Worm (Caenorhabditis elegans): ENCODE measurements around the gene exp-1.

DNA sequence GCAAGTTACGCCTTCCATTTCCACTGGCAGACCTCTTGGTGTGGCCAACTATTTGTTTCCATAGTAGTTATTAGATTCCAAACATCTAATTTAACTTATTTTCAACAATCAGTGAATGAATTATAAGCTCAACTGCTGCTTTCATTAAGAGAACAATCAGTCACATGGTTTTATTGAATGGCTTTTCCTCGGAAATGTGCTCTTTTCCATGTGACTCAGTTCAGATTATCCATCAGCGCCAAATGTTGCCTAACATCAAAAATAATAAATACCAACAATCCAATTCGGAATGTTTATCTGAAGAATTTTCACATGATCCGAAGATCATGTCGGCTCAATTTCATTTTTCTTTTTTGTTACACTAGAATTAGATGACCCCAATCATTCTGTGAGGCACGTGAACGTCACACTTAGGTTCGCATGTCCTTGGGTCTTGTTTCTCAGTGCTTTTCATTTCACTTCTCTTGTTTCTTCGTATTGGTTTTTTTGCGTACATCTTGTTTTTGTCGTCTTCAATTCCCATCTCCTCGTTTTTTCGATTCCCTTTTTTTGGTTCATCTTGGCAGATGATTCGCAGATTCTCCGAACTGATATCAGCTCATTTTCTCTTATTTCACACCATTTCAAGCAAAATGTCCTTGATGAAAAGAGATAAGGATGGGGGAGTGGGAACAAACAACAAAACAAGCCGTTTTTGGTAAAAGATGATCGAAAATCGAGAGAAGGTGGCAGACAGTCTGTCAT, 15.4 kb upstream of the exp-1 start:
- TF ChIP-seq B0310.2 (tag; optimal IDR thresholded peaks at IDR 0.05) (no peak), scrt-1 (GFP tag; IDR thresholded peaks at IDR 0.05) (no peak), hmbx-1 (tag; optimal IDR thresholded peaks at IDR 0.05) (no peak), ama-1 (optimal IDR thresholded peaks at IDR 0.05) (no peak), tbx-37 (GFP tag; conservative IDR thresholded peaks at IDR 0.05) (no peak), tra-4 (tag; optimal IDR thresholded peaks at IDR 0.05) (no peak), pes-1 (GFP tag; IDR thresholded peaks at IDR 0.05) (no peak)
